Worm (Caenorhabditis elegans) whole organism, L2 larva: ENCODE results near the gene pdi-6.

ENCODE experiments used
- C34F6.9 ChIP-seq: fragments of 150-350 bp; optimal IDR thresholded peaks from 2 replicates; lab custom pipeline; 2014; ENCODE audit warnings: missing biosample characterization, missing genetic modification characterization
- F13H6.1 ChIP-seq: sonication (generic microtip); optimal IDR thresholded peaks from 2 replicates; lab custom pipeline; 2016; ENCODE audit warnings: missing genetic modification characterization, missing compliant biosample characterization
- R02D3.7 ChIP-seq: fragments of 150-350 bp; optimal IDR thresholded peaks from 2 replicates; lab custom pipeline; 2014; ENCODE audit warnings: missing biosample characterization, missing genetic modification characterization
- Y55F3AM.14 ChIP-seq: fragments of 200-800 bp; sonication (Bioruptor generic); optimal IDR thresholded peaks from 2 replicates; lab custom pipeline; 2018; ENCODE audit warnings: mild to moderate bottlenecking, missing genetic modification characterization, missing compliant biosample characterization
- alr-1 ChIP-seq: fragments of 150-350 bp; optimal IDR thresholded peaks from 2 replicates; lab custom pipeline; 2014; ENCODE audit warnings: missing biosample characterization, missing genetic modification characterization
- aly-2 ChIP-seq: fragments of 150-350 bp; optimal IDR thresholded peaks from 2 replicates; lab custom pipeline; 2014; ENCODE audit warnings: missing biosample characterization, missing genetic modification characterization
- ceh-16 ChIP-seq: fragments of 150-350 bp; optimal IDR thresholded peaks from 2 replicates; lab custom pipeline; 2014; ENCODE audit warnings: missing biosample characterization, missing genetic modification characterization
- ceh-82 ChIP-seq: fragments of 150-350 bp; optimal IDR thresholded peaks from 2 replicates; lab custom pipeline; 2014; ENCODE audit warnings: missing biosample characterization, missing genetic modification characterization
- crh-2 ChIP-seq: sonication (generic microtip); optimal IDR thresholded peaks from 2 replicates; lab custom pipeline; 2017; ENCODE audit warnings: missing biosample characterization, missing genetic modification characterization
- dmd-4 ChIP-seq: sonication (generic microtip); optimal IDR thresholded peaks from 2 replicates; lab custom pipeline; 2017; ENCODE audit warnings: missing biosample characterization, missing genetic modification characterization
- egl-27 ChIP-seq: sonication (generic microtip); optimal IDR thresholded peaks from 3 replicates; lab custom pipeline; 2017; ENCODE audit warnings: missing biosample characterization, missing genetic modification reagents, missing genetic modification characterization
- elt-1 ChIP-seq: fragments of 150-350 bp; optimal IDR thresholded peaks from 2 replicates; lab custom pipeline; 2014; ENCODE audit warnings: missing biosample characterization, missing genetic modification characterization
- elt-3 ChIP-seq: sonication (generic microtip); optimal IDR thresholded peaks from 2 replicates; lab custom pipeline; 2017; ENCODE audit warnings: missing biosample characterization, missing genetic modification characterization
- fos-1 ChIP-seq: fragments of 150-350 bp; optimal IDR thresholded peaks from 2 replicates; lab custom pipeline; 2014; ENCODE audit warnings: missing biosample characterization, missing genetic modification characterization
- gmeb-1 ChIP-seq: fragments of 150-350 bp; optimal IDR thresholded peaks from 2 replicates; lab custom pipeline; 2014; ENCODE audit warnings: missing biosample characterization, missing genetic modification characterization
- lin-11 ChIP-seq: fragments of 150-350 bp; sonication (generic microtip); optimal IDR thresholded peaks from 2 replicates; lab custom pipeline; 2014; ENCODE audit warnings: missing biosample characterization, missing genetic modification characterization, inconsistent platforms, mixed read lengths
- lin-39 ChIP-seq: fragments of 150-350 bp; optimal IDR thresholded peaks from 2 replicates; lab custom pipeline; 2014; ENCODE audit warnings: missing biosample characterization, missing genetic modification reagents, missing genetic modification characterization
- lsy-2 ChIP-seq, 2 experiments: fragments of 150-350 bp in 1 of 2; sonication (generic microtip) in 1 of 2; optimal IDR thresholded peaks; 2 replicates each; lab custom pipeline; 2014 to 2017; ENCODE audit warnings: missing biosample characterization in 2 of 2, missing genetic modification characterization in 2 of 2
- mdl-1 ChIP-seq, 2 experiments: fragments of 150-350 bp in 1 of 2; sonication (generic microtip) in 1 of 2; optimal IDR thresholded peaks; 2 replicates each; lab custom pipeline; 2017; ENCODE audit warnings: missing biosample characterization in 2 of 2, missing genetic modification characterization in 2 of 2
- nhr-129 ChIP-seq: fragments of 150-350 bp; optimal IDR thresholded peaks from 2 replicates; lab custom pipeline; 2014; ENCODE audit warnings: missing biosample characterization, missing genetic modification characterization
- nhr-21 ChIP-seq: fragments of 150-350 bp; optimal IDR thresholded peaks from 2 replicates; lab custom pipeline; 2014; ENCODE audit warnings: missing biosample characterization, missing genetic modification characterization
- nhr-23 ChIP-seq: fragments of 150-350 bp; optimal IDR thresholded peaks from 2 replicates; lab custom pipeline; 2014; ENCODE audit warnings: missing biosample characterization, missing genetic modification reagents, missing genetic modification characterization
- nhr-237 ChIP-seq: fragments of 150-350 bp; optimal IDR thresholded peaks from 2 replicates; lab custom pipeline; 2014; ENCODE audit warnings: missing biosample characterization, missing genetic modification characterization
- nhr-25 ChIP-seq: fragments of 150-350 bp; sonication (generic microtip); optimal IDR thresholded peaks from 3 replicates; lab custom pipeline; 2014; ENCODE audit warnings: missing biosample characterization, missing genetic modification characterization
- nhr-6 ChIP-seq: fragments of 150-350 bp; optimal IDR thresholded peaks from 2 replicates; lab custom pipeline; 2014; ENCODE audit warnings: missing biosample characterization, missing genetic modification characterization
- peb-1 ChIP-seq: fragments of 150-350 bp; optimal IDR thresholded peaks from 2 replicates; lab custom pipeline; 2014; ENCODE audit warnings: missing biosample characterization, missing genetic modification characterization
- sem-4 ChIP-seq: fragments of 150-350 bp; optimal IDR thresholded peaks from 2 replicates; lab custom pipeline; 2014; ENCODE audit warnings: missing biosample characterization, missing genetic modification reagents, missing genetic modification characterization
- skn-1 ChIP-seq: sonication (generic microtip); optimal IDR thresholded peaks from 2 replicates; lab custom pipeline; 2017; ENCODE audit warnings: missing biosample characterization, missing genetic modification characterization
- sma-3 ChIP-seq: sonication (generic microtip); optimal IDR thresholded peaks from 2 replicates; lab custom pipeline; 2016; ENCODE audit warnings: missing genetic modification reagents, missing genetic modification characterization, missing compliant biosample characterization
- unc-55 ChIP-seq: fragments of 150-350 bp; sonication (generic microtip); optimal IDR thresholded peaks from 3 replicates; lab custom pipeline; 2014; ENCODE audit warnings: missing biosample characterization, missing genetic modification reagents, missing genetic modification characterization
- unc-62 ChIP-seq: fragments of 150-350 bp; optimal IDR thresholded peaks from 2 replicates; lab custom pipeline; 2014; ENCODE audit warnings: missing biosample characterization, missing genetic modification reagents, missing genetic modification characterization
- ztf-1 ChIP-seq: fragments of 200-800 bp; sonication (Bioruptor generic); conservative IDR thresholded peaks from 2 replicates; pipeline ENCODE4 v1.3.6; 2022; ENCODE audit warnings: missing genetic modification characterization, missing compliant biosample characterization
- ztf-4 ChIP-seq: fragments of 150-350 bp; optimal IDR thresholded peaks from 2 replicates; lab custom pipeline; 2014; ENCODE audit warnings: missing biosample characterization, missing genetic modification characterization

Gene pdi-6

DNA sequence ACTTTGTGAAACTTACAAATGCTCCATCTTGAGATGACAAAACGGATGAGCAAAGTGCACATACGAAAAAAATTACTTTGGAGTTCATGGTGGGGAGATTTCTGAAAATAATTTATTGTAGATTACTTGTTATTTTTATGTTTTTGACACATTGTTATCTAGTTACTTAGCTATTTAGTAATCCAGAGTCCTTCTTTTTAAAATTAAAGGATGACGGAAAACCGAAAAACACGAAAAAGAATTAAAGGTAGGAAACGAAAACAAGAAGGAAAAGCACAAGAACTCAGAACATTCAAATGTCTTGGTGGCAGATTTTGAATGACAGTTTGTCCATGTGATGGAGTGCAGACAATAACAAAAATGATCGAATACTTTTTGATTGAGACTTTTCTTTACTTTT is 48.5 kb upstream of the pdi-6 start, which contains the start of gene hen-1:
Gene hen-1 (minus strand): TSS at position 101 of the 400 bp plus-strand sequence.
- no peak for TF ChIP-seq nhr-23
- TF ChIP-seq nhr-129 (tag; lab: Kevin White, UChicago) = no peak
- TF ChIP-seq egl-27 (tag; lab: Kevin White, UChicago) = no peak
- TF ChIP-seq ztf-1 (GFP tag; lab: Robert Waterston, UW) = no peak
- no peak for TF ChIP-seq nhr-6
- no peak for TF ChIP-seq lin-11 (tag; lab: Kevin White, UChicago)
- TF ChIP-seq R02D3.7 = no peak

DNA sequence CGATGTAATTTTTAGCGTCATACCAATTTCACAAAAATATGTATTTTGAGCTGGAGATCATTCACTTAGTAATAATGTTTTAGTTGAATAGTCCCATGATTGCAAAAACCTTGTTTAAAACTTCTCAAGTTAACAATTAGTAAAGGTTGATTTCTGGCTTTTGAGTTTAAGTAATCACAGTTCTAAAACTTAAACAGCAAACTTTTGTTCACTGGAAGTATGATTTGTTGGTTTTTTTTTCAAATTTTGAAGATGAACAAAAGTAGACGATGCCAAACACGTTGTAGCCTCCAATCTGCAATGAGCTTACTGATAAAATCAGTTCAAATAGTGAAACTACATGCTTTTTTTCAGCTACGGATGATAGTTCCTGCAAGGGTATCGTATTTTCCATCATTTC is 44.2 kb upstream of the pdi-6 start, which contains the start of gene C36B7.1:
Gene C36B7.1 (plus strand): TSS at position 301 of the 400 bp plus-strand sequence.
- TF ChIP-seq nhr-23 (no peak), gmeb-1 (tag; lab: Kevin White, UChicago) (no peak), ztf-4 (tag; lab: Kevin White, UChicago) (no peak), Y55F3AM.14 (GFP tag; lab: Kevin White, UChicago) (no peak), lin-39 (tag; lab: Kevin White, UChicago) (no peak), peb-1 (tag; lab: Kevin White, UChicago) (no peak), ceh-82 (tag; lab: Kevin White, UChicago) (no peak), sem-4 (no peak)

DNA sequence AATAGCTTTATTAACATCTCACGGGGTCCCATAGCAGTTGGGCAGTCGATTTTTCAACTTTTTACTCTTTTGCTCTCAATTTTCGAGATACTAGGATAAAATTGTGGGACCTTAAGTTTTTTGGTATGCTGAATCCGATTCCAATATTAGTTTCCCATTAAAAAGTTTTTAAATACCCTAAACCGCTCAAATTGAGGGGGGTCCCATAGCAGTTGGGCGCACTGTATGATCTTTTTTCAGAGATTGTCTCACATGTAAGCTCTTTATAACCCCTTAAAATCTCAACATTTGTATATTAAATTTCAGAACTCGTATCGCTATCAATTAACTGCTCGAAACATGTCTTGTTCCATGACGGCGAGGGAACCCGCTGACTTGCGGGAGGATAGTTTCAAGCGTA is 37.7 kb upstream of the pdi-6 start, which contains the start of gene C36B7.2:
Gene C36B7.2 (plus strand): TSS at position 301 of the 400 bp plus-strand sequence.
- TF ChIP-seq elt-1 (tag; lab: Kevin White, UChicago) (no peak), unc-62 (GFP tag; lab: Kevin White, UChicago) (no peak), dmd-4 (tag; lab: Kevin White, UChicago) (no peak), crh-2 (tag; lab: Kevin White, UChicago) (no peak), skn-1 (tag; lab: Kevin White, UChicago) (no peak), nhr-21 (tag; lab: Kevin White, UChicago) (no peak), nhr-25 (tag; lab: Kevin White, UChicago) (no peak), alr-1 (tag; lab: Kevin White, UChicago) (no peak), elt-3 (tag; lab: Kevin White, UChicago) (no peak), nhr-23 (no peak), lsy-2 (tag; optimal IDR thresholded peaks at IDR 0.05; lab: Kevin White, UChicago) (no peak), fos-1 (tag; lab: Kevin White, UChicago) (no peak), lin-11 (tag; lab: Kevin White, UChicago) (no peak)

DNA sequence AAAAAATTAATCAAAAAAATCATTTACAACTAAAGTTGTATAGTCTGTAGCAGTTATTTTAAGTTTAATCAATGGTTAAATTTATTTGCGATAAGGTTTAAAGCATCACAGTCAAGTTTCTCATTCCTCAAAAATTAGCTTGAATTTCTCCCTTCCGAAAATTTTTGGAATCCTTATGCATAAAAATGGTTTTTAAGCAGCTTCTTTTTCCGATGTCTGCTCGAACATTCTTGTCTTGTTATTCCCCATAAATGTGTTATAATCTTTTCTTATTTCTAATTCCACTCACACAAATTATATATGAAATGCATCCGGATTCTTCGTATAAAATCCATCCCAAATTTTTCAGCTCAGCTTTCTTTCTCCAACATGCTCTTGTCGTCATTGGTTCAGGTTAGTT is 33.1 kb upstream of the pdi-6 start, which contains the start of gene C36B7.3:
Gene C36B7.3 (plus strand): TSS at position 301 of the 400 bp plus-strand sequence.
- TF ChIP-seq sma-3 (GFP tag; lab: Kevin White, UChicago) = no peak
- TF ChIP-seq mdl-1 (tag; optimal IDR thresholded peaks at IDR 0.05; lab: Kevin White, UChicago) = no peak
- no peak for TF ChIP-seq nhr-237 (tag; lab: Kevin White, UChicago)
- TF ChIP-seq R02D3.7 = no peak
- TF ChIP-seq elt-1 (tag; lab: Kevin White, UChicago) = no peak
- no peak for TF ChIP-seq fos-1 (tag; lab: Kevin White, UChicago)
- no peak for TF ChIP-seq F13H6.1
- TF ChIP-seq nhr-25 (tag; lab: Kevin White, UChicago) = no peak
- TF ChIP-seq lin-39 (tag; lab: Kevin White, UChicago) = no peak

DNA sequence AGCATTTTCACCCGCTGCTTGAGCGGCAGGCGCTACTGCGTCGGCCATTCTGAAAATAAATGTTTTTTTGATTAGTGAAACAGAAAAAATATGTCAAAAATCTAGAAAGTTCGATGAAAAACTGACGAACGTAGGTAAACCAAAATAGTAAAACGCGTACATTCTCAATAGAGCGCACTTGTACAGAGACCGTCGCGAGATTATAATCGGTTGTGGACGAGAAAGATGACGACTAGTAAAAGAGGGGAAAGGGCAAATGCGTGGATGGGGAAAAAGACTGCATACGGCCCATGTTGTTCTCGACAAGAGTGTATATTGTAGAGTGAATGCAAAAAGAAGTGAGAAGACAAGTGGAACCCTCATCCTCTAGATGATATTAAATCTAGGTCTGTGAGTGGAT is 31.9 kb upstream of the pdi-6 start, which contains the start of gene C36B7.6:
Gene C36B7.6 (minus strand): TSS at position 49 of the 400 bp plus-strand sequence.
- peak; percentile 43 for TF ChIP-seq fos-1 (tag; lab: Kevin White, UChicago)
- no peak for TF ChIP-seq ceh-16 (tag; lab: Kevin White, UChicago)
- peak; percentile 3 for TF ChIP-seq sma-3 (GFP tag; lab: Kevin White, UChicago)
- TF ChIP-seq C34F6.9 (tag; lab: Kevin White, UChicago) = peak; percentile 54
- TF ChIP-seq aly-2 (tag; lab: Kevin White, UChicago) = no peak
- peak; percentile 30 for TF ChIP-seq crh-2 (tag; lab: Kevin White, UChicago)
- peak; percentile 53 for TF ChIP-seq nhr-129 (tag; lab: Kevin White, UChicago)
- no peak for TF ChIP-seq nhr-23
- TF ChIP-seq nhr-25 (tag; lab: Kevin White, UChicago) = no peak
- TF ChIP-seq unc-55 = peak; percentile 37
- TF ChIP-seq, all 48 proteins: peak for 6
